Worm (Caenorhabditis elegans): ENCODE results near the gene C27D9.2.

C27D9.2 gene

DNA sequence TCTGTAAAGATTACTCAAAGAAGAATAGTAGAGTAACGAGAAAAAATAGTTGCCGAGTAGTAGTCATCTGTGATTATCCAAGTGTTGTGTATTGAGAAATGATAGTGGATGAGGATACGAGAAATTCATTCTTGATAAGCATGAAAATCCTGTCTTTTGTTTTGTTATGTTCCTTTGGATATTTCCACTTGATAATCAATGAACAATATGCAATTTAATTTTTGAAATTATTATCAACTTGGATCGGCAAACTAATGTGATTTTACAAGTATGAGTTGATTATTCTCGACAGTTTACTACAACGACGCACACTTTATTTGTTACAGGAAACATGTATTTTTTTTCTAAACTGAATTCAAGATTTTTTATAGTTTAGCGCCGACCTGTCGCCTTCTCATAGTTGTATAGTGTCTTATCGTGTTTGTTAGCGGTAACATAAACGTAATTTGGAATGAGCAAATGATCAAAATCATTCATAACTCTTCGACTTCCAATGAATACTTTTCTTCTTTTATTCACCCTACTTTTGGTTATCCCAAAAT lies 17.3 kb upstream of the C27D9.2 start, which contains the start of the genes F26G1.9 and F26G1.10:
Gene F26G1.9 (minus strand): TSS at position 101 of the 542 bp plus-strand sequence.
Gene F26G1.10 (plus strand): TSS at position 492 of the 542 bp plus-strand sequence.
- no peak for TF ChIP-seq lin-32 (GFP tag; optimal IDR thresholded peaks at IDR 0.05)
- TF ChIP-seq M03D4.4 (tag; optimal IDR thresholded peaks at IDR 0.05), result no peak
- TF ChIP-seq mab-5 (tag; optimal IDR thresholded peaks at IDR 0.05), result no peak
- no peak for TF ChIP-seq nhr-76 (tag; optimal IDR thresholded peaks at IDR 0.05)
- no peak for TF ChIP-seq ceh-39 (tag; optimal IDR thresholded peaks at IDR 0.05)
- TF ChIP-seq sem-2 (GFP tag; optimal IDR thresholded peaks at IDR 0.05), result no peak
- TF ChIP-seq tbx-8 (GFP tag; optimal IDR thresholded peaks at IDR 0.05), result no peak
- TF ChIP-seq ztf-11 (tag; optimal IDR thresholded peaks at IDR 0.05), result no peak
- no peak for TF ChIP-seq ceh-83 (GFP tag; optimal IDR thresholded peaks at IDR 0.05)
- no peak for TF ChIP-seq ceh-43 (GFP tag; optimal IDR thresholded peaks at IDR 0.05)
- TF ChIP-seq ham-2 (GFP tag; optimal IDR thresholded peaks at IDR 0.05), result no peak
- no peak for TF ChIP-seq lsy-2 (tag; optimal IDR thresholded peaks at IDR 0.05)
- TF ChIP-seq nhr-12 (tag; optimal IDR thresholded peaks at IDR 0.05), result no peak
- no peak for TF ChIP-seq unc-120 (tag; optimal IDR thresholded peaks at IDR 0.05; ENCODE audit: poor library complexity, severe bottlenecking)
- no peak for TF ChIP-seq snpc-4 (tag; optimal IDR thresholded peaks at IDR 0.05)

- TF ChIP-seq blmp-1 (tag; optimal IDR thresholded peaks at IDR 0.05) (no peak), mab-5 (tag; optimal IDR thresholded peaks at IDR 0.05) (no peak), nhr-237 (tag; optimal IDR thresholded peaks at IDR 0.05) (no peak), ceh-43 (GFP tag; optimal IDR thresholded peaks at IDR 0.05) (no peak), sem-2 (GFP tag; optimal IDR thresholded peaks at IDR 0.05) (no peak), ceh-39 (tag; optimal IDR thresholded peaks at IDR 0.05) (no peak)
Measured at ce11 chrII:4772441-4772840, 15.8 kb upstream of the C27D9.2 start.

- no peak for TF ChIP-seq unc-120 (tag; optimal IDR thresholded peaks at IDR 0.05; ENCODE audit: poor library complexity, severe bottlenecking)
- TF ChIP-seq mab-5 (tag; optimal IDR thresholded peaks at IDR 0.05), result no peak
- no peak for TF ChIP-seq ceh-83 (GFP tag; optimal IDR thresholded peaks at IDR 0.05)
- TF ChIP-seq mls-2 (tag; optimal IDR thresholded peaks at IDR 0.05), result no peak
- TF ChIP-seq unc-62 (GFP tag; optimal IDR thresholded peaks at IDR 0.05), result no peak
- TF ChIP-seq M03D4.4 (tag; optimal IDR thresholded peaks at IDR 0.05), result no peak
Measured at ce11 chrII:4771282-4771681, 14.6 kb upstream of the C27D9.2 start, which contains the start of gene F26G1.5. Gene F26G1.5, minus strand, starts transcription at chrII:4771382.

DNA sequence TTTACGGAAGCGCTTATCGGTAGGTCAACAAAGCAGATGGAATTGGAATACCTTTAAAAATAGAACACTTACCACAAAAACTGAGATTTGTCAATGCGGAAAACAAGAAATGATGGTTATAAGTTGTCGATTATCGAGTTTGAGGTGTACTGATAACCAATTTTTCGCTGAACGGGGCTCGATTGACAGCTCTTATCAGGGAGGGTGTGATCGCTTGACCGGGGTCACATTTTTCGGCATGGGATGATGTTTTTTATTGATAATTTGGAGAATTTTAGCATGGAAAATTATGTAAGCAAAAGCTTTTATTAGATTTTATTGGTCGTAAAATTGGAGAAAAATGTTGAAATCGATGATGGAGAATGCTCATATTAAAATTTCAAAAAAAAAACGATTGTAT lies 13.2 kb upstream of the C27D9.2 start:
- no peak for TF ChIP-seq sptf-1 (tag; optimal IDR thresholded peaks at IDR 0.05)
- TF ChIP-seq sem-2 (GFP tag; optimal IDR thresholded peaks at IDR 0.05), result no peak
- TF ChIP-seq ceh-39 (tag; optimal IDR thresholded peaks at IDR 0.05), result no peak
- no peak for TF ChIP-seq mep-1 (tag; optimal IDR thresholded peaks at IDR 0.05)
- TF ChIP-seq bed-3 (GFP tag; optimal IDR thresholded peaks at IDR 0.05), result no peak
- TF ChIP-seq flh-1 (GFP tag; optimal IDR thresholded peaks at IDR 0.05), result no peak
- no peak for TF ChIP-seq blmp-1 (tag; optimal IDR thresholded peaks at IDR 0.05)
- TF ChIP-seq nhr-12 (tag; optimal IDR thresholded peaks at IDR 0.05), result no peak
- no peak for TF ChIP-seq lin-13 (tag; optimal IDR thresholded peaks at IDR 0.05)
- TF ChIP-seq unc-62 (GFP tag; optimal IDR thresholded peaks at IDR 0.05), result no peak
- no peak for TF ChIP-seq lsy-2 (tag; optimal IDR thresholded peaks at IDR 0.05)

DNA sequence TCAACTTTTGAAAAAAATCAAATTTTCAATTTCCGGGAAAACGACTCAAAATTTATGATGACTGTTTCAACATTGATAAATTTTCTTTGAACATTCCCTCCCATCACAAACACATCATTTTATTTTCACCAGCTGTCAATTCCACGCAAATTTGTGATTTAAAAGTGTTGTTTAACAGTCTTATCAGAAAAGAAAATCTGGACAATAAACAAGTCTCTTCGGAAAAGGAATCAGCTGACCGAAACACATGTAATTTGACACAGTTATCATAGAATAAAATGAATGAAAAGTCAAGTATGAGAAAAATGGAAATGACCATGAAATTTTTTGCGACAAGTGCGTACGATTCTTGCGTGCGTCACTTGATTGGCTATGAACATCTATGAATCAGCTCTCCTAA lies 12.4 kb upstream of the C27D9.2 start:
- TF ChIP-seq nhr-12 (tag; optimal IDR thresholded peaks at IDR 0.05), result no peak
- no peak for TF ChIP-seq mep-1 (tag; optimal IDR thresholded peaks at IDR 0.05)
- TF ChIP-seq ceh-83 (GFP tag; optimal IDR thresholded peaks at IDR 0.05), result no peak
- no peak for TF ChIP-seq elt-3 (tag; optimal IDR thresholded peaks at IDR 0.05)
- no peak for TF ChIP-seq pha-4 (tag; optimal IDR thresholded peaks at IDR 0.05)
- TF ChIP-seq lin-32 (GFP tag; optimal IDR thresholded peaks at IDR 0.05), result no peak
- no peak for TF ChIP-seq sem-2 (GFP tag; optimal IDR thresholded peaks at IDR 0.05)
- TF ChIP-seq mls-2 (tag; optimal IDR thresholded peaks at IDR 0.05), result no peak
- no peak for TF ChIP-seq tbx-8 (GFP tag; optimal IDR thresholded peaks at IDR 0.05)
- no peak for TF ChIP-seq bed-3 (GFP tag; optimal IDR thresholded peaks at IDR 0.05)
- TF ChIP-seq unc-120 (tag; optimal IDR thresholded peaks at IDR 0.05; ENCODE audit: poor library complexity, severe bottlenecking), result no peak
- TF ChIP-seq ces-1 (GFP tag; optimal IDR thresholded peaks at IDR 0.05), result no peak
- no peak for TF ChIP-seq zip-8 (tag; optimal IDR thresholded peaks at IDR 0.05)
- no peak for TF ChIP-seq hlh-1 (tag; optimal IDR thresholded peaks at IDR 0.05)
- TF ChIP-seq elt-1 (tag; optimal IDR thresholded peaks at IDR 0.05; ENCODE audit: borderline replicate concordance, insufficient read depth), result no peak
- TF ChIP-seq unc-39 (tag; optimal IDR thresholded peaks at IDR 0.05), result no peak
